Worm (Caenorhabditis elegans) whole organism, young adult: Measurements from ENCODE around the gene pdf-2.

Experiments
- B0336.3 ChIP-seq: fragments of 200-800 bp; sonication (Bioruptor generic); IDR thresholded peaks from 2 replicates; pipeline ENCODE4 v1.3.6; 2022; ENCODE audit warnings: missing genetic modification characterization, missing compliant biosample characterization
- D2030.7 ChIP-seq: fragments of 200-800 bp; sonication (Bioruptor generic); IDR thresholded peaks from 2 replicates; pipeline ENCODE4 v1.3.6; 2022; ENCODE audit warnings: missing genetic modification reagents, missing genetic modification characterization, missing compliant biosample characterization
- F10E7.11 ChIP-seq: sonication (generic microtip); optimal IDR thresholded peaks from 2 replicates; lab custom pipeline; 2017; ENCODE audit warnings: mild to moderate bottlenecking, missing genetic modification characterization, moderate library complexity, missing compliant biosample characterization
- F37B4.10 ChIP-seq: fragments of 200-800 bp; sonication (Bioruptor generic); IDR thresholded peaks from 2 replicates; pipeline ENCODE4 v1.3.6; 2022; ENCODE audit warnings: missing genetic modification characterization, missing compliant biosample characterization
- F49E8.2 ChIP-seq: sonication (generic microtip); optimal IDR thresholded peaks from 3 replicates; lab custom pipeline; 2017; ENCODE audit warnings: missing genetic modification characterization, mild to moderate bottlenecking, missing compliant biosample characterization, antibody characterized with exemption, moderate library complexity; ENCODE audit not compliant: insufficient read depth
- F57C9.4 ChIP-seq: sonication (generic microtip); optimal IDR thresholded peaks from 2 replicates; lab custom pipeline; 2017; ENCODE audit warnings: mild to moderate bottlenecking, missing genetic modification characterization, missing compliant biosample characterization
- K12H6.12 ChIP-seq: fragments of 200-800 bp; sonication (Bioruptor generic); optimal IDR thresholded peaks from 2 replicates; lab custom pipeline; 2018; ENCODE audit warnings: mild to moderate bottlenecking, missing genetic modification characterization, missing compliant biosample characterization
- T26A5.8 ChIP-seq: sonication (generic microtip); optimal IDR thresholded peaks from 2 replicates; lab custom pipeline; 2016; ENCODE audit warnings: missing genetic modification characterization, missing compliant biosample characterization
- Y67H2A.10 ChIP-seq: fragments of 200-800 bp; sonication (Bioruptor generic); conservative IDR thresholded peaks from 2 replicates; pipeline ENCODE4 v1.3.6; 2022; ENCODE audit warnings: missing genetic modification reagents, missing genetic modification characterization, missing compliant biosample characterization
- Y79H2A.3 ChIP-seq: fragments of 200-800 bp; sonication (Bioruptor generic); conservative IDR thresholded peaks from 2 replicates; pipeline ENCODE4 v1.3.6; 2022; ENCODE audit warnings: missing genetic modification reagents, missing genetic modification characterization, missing compliant biosample characterization
- athp-1 ChIP-seq: sonication (generic microtip); optimal IDR thresholded peaks from 2 replicates; lab custom pipeline; 2017; ENCODE audit warnings: mild to moderate bottlenecking, missing genetic modification characterization, missing compliant biosample characterization
- attf-5 ChIP-seq: fragments of 200-800 bp; sonication (Bioruptor generic); optimal IDR thresholded peaks from 2 replicates; lab custom pipeline; 2018; ENCODE audit warnings: mild to moderate bottlenecking, missing genetic modification characterization, missing compliant biosample characterization
- attf-6 ChIP-seq: fragments of 200-800 bp; sonication (Bioruptor generic); IDR thresholded peaks from 2 replicates; pipeline ENCODE4 v1.3.6; 2022; ENCODE audit warnings: missing genetic modification reagents, missing genetic modification characterization, missing compliant biosample characterization
- bed-1 ChIP-seq: fragments of 200-800 bp; sonication (Bioruptor generic); IDR thresholded peaks from 2 replicates; pipeline ENCODE4 v1.3.6; 2022; ENCODE audit warnings: missing genetic modification reagents, missing genetic modification characterization, missing compliant biosample characterization
- ceh-58 ChIP-seq: fragments of 200-800 bp; sonication (Bioruptor generic); IDR thresholded peaks from 2 replicates; pipeline ENCODE4 v1.3.6; 2022; ENCODE audit warnings: missing genetic modification characterization, missing compliant biosample characterization
- ceh-79 ChIP-seq: sonication (generic microtip); optimal IDR thresholded peaks from 2 replicates; lab custom pipeline; 2017; ENCODE audit warnings: mild to moderate bottlenecking, missing genetic modification characterization, missing compliant biosample characterization
- dpl-1 ChIP-seq: fragments of 150-350 bp; optimal IDR thresholded peaks from 2 replicates; lab custom pipeline; 2014; ENCODE audit warnings: missing biosample characterization, missing genetic modification reagents, missing genetic modification characterization
- efl-1 ChIP-seq: fragments of 150-350 bp; optimal IDR thresholded peaks from 2 replicates; lab custom pipeline; 2014; ENCODE audit warnings: missing biosample characterization, missing genetic modification reagents, missing genetic modification characterization
- egl-18 ChIP-seq: fragments of 200-800 bp; sonication (Bioruptor generic); IDR thresholded peaks from 2 replicates; pipeline ENCODE4 v1.3.6; 2022; ENCODE audit warnings: missing genetic modification reagents, missing genetic modification characterization, missing compliant biosample characterization
- ekl-4 ChIP-seq: fragments of 200-800 bp; sonication (Bioruptor generic); IDR thresholded peaks from 2 replicates; pipeline ENCODE4 v1.3.6; 2022; ENCODE audit warnings: missing genetic modification reagents, missing genetic modification characterization, missing compliant biosample characterization
- fkh-3 ChIP-seq: sonication (generic microtip); optimal IDR thresholded peaks from 2 replicates; lab custom pipeline; 2016; ENCODE audit warnings: mild to moderate bottlenecking, missing genetic modification characterization, missing compliant biosample characterization
- him-1 ChIP-seq: sonication (generic microtip); optimal IDR thresholded peaks from 2 replicates; lab custom pipeline; 2016; ENCODE audit warnings: missing genotype, missing genetic modification reagents, missing genetic modification characterization, missing compliant biosample characterization
- hmg-1.2 ChIP-seq: fragments of 200-800 bp; sonication (Bioruptor generic); IDR thresholded peaks from 2 replicates; pipeline ENCODE4 v1.3.6; 2022; ENCODE audit warnings: missing genetic modification reagents, missing genetic modification characterization, missing compliant biosample characterization
- hmg-20 ChIP-seq: fragments of 200-800 bp; sonication (Bioruptor generic); IDR thresholded peaks from 2 replicates; pipeline ENCODE4 v1.3.6; 2022; ENCODE audit warnings: missing genetic modification reagents, missing genetic modification characterization, missing compliant biosample characterization
- lin-26 ChIP-seq: fragments of 200-800 bp; sonication (Bioruptor generic); IDR thresholded peaks from 2 replicates; pipeline ENCODE4 v1.3.6; 2022; ENCODE audit warnings: missing genetic modification reagents, missing genetic modification characterization, missing compliant biosample characterization
- lin-35 ChIP-seq, 3 experiments: fragments of 150-350 bp in 2 of 3; sonication (generic microtip) in 1 of 3; optimal IDR thresholded peaks; 2 replicates each; lab custom pipeline; 2014 to 2018; ENCODE audit warnings: missing biosample characterization in 3 of 3, missing genetic modification characterization in 3 of 3, missing genetic modification reagents in 3 of 3
- lir-1 ChIP-seq: fragments of 200-800 bp; sonication (Bioruptor generic); conservative IDR thresholded peaks from 2 replicates; pipeline ENCODE4 v1.3.6; 2022; ENCODE audit warnings: missing genetic modification reagents, missing genetic modification characterization, missing compliant biosample characterization
- lsl-1 ChIP-seq: fragments of 200-800 bp; sonication (Bioruptor generic); optimal IDR thresholded peaks from 2 replicates; lab custom pipeline; 2018; ENCODE audit warnings: mild to moderate bottlenecking, missing genetic modification characterization, moderate library complexity, missing compliant biosample characterization
- mcd-1 ChIP-seq: fragments of 200-800 bp; sonication (Bioruptor generic); IDR thresholded peaks from 2 replicates; pipeline ENCODE4 v1.3.6; 2022; ENCODE audit warnings: missing genetic modification reagents, missing genetic modification characterization, missing compliant biosample characterization
- mel-28 ChIP-seq: sonication (generic microtip); optimal IDR thresholded peaks from 2 replicates; lab custom pipeline; 2016; ENCODE audit warnings: borderline replicate concordance, mild to moderate bottlenecking, missing genetic modification characterization, missing compliant biosample characterization
- mxl-1 ChIP-seq: sonication (generic microtip); optimal IDR thresholded peaks from 2 replicates; lab custom pipeline; 2016; ENCODE audit warnings: missing genetic modification characterization, missing compliant biosample characterization
- nfya-1 ChIP-seq: sonication (generic microtip); optimal IDR thresholded peaks from 2 replicates; lab custom pipeline; 2017; ENCODE audit warnings: antibody characterized with exemption, missing compliant biosample characterization, missing genetic modification characterization, borderline replicate concordance; ENCODE audit not compliant: insufficient read depth
- nfyb-1 ChIP-seq: fragments of 200-800 bp; sonication (Bioruptor generic); IDR thresholded peaks from 2 replicates; pipeline ENCODE4 v1.3.6; 2022; ENCODE audit warnings: missing genetic modification reagents, missing genetic modification characterization, missing compliant biosample characterization
- nhr-120 ChIP-seq: fragments of 200-800 bp; sonication (Bioruptor generic); IDR thresholded peaks from 2 replicates; pipeline ENCODE4 v1.3.6; 2022; ENCODE audit warnings: missing genetic modification characterization, missing compliant biosample characterization
- nhr-179 ChIP-seq: sonication (generic microtip); optimal IDR thresholded peaks from 2 replicates; lab custom pipeline; 2016; ENCODE audit warnings: mild to moderate bottlenecking, missing genetic modification characterization, missing compliant biosample characterization
- nhr-90 ChIP-seq: sonication (generic microtip); optimal IDR thresholded peaks from 2 replicates; lab custom pipeline; 2016; ENCODE audit warnings: missing genotype, mild to moderate bottlenecking, missing genetic modification characterization, missing compliant biosample characterization
- pbrm-1 ChIP-seq: fragments of 200-800 bp; sonication (Bioruptor generic); IDR thresholded peaks from 2 replicates; pipeline ENCODE4 v1.3.6; 2022; ENCODE audit warnings: missing genetic modification reagents, missing genetic modification characterization, missing compliant biosample characterization
- rpc-1 ChIP-seq, 2 experiments: fragments of 150-350 bp in 1 of 2; sonication (generic microtip) in 1 of 2; optimal IDR thresholded peaks; 2 replicates each; lab custom pipeline; 2014 to 2018; ENCODE audit warnings: missing biosample characterization in 1 of 2, missing genetic modification characterization in 1 of 2, missing genetic modification reagents in 1 of 2, missing genotype in 1 of 2
- tbx-9 ChIP-seq: sonication (generic microtip); optimal IDR thresholded peaks from 2 replicates; lab custom pipeline; 2016; ENCODE audit warnings: borderline replicate concordance, missing genetic modification characterization, inconsistent platforms, missing compliant biosample characterization
- unc-130 ChIP-seq: sonication (generic microtip); optimal IDR thresholded peaks from 2 replicates; lab custom pipeline; 2016; ENCODE audit warnings: missing genetic modification reagents, missing genetic modification characterization, missing compliant biosample characterization
- zfh-2 ChIP-seq: fragments of 200-800 bp; sonication (Bioruptor generic); conservative IDR thresholded peaks from 2 replicates; pipeline ENCODE4 v1.3.6; 2022; ENCODE audit warnings: missing genetic modification reagents, missing genetic modification characterization, missing compliant biosample characterization
- ztf-22 ChIP-seq: fragments of 200-800 bp; sonication (Bioruptor generic); optimal IDR thresholded peaks from 2 replicates; lab custom pipeline; 2018; ENCODE audit warnings: mild to moderate bottlenecking, missing genetic modification characterization, moderate library complexity, missing compliant biosample characterization

Gene pdf-2

DNA sequence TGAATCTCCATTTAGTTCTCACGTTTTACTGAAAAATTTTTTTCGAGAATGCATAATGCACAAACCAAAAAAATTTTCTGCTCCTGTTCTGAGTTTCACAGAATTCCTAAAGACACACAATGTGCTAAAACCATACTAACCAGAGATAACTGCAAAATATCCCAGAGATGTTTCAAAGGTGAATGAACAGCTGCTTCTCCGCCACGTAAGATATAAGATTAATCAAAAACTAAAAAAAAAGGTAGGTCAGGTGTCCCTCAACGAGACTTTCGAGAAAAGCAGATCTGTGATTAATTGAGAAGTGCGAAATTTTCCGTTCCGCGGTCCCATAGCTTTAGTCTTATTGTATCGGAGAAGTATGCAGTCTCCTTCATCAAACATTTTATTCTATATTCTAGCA lies 1.6 kb downstream of the pdf-2 start, which contains the start of gene F48B9.3:
Gene F48B9.3, plus strand, starts transcription at position 301 of the 400 bp plus-strand sequence.
- TF ChIP-seq athp-1 (no peak), mel-28 (no peak), ceh-58 (no peak), attf-5 (GFP tag; lab: Kevin White, UChicago) (no peak), nfyb-1 (GFP tag; lab: Robert Waterston, UW) (no peak), egl-18 (GFP tag; lab: Robert Waterston, UW) (no peak), tbx-9 (tag; lab: Kevin White, UChicago) (no peak), hmg-20 (no peak), ztf-22 (GFP tag; lab: Kevin White, UChicago) (no peak), F37B4.10 (no peak), nhr-179 (tag; lab: Kevin White, UChicago) (no peak), K12H6.12 (no peak), efl-1 (GFP tag; lab: Kevin White, UChicago) (no peak), nhr-90 (tag; lab: Kevin White, UChicago) (no peak), nhr-120 (GFP tag; lab: Robert Waterston, UW) (no peak), lsl-1 (GFP tag; lab: Kevin White, UChicago) (no peak), B0336.3 (GFP tag; lab: Robert Waterston, UW) (no peak), ekl-4 (no peak), pbrm-1 (GFP tag; lab: Robert Waterston, UW) (no peak)

DNA sequence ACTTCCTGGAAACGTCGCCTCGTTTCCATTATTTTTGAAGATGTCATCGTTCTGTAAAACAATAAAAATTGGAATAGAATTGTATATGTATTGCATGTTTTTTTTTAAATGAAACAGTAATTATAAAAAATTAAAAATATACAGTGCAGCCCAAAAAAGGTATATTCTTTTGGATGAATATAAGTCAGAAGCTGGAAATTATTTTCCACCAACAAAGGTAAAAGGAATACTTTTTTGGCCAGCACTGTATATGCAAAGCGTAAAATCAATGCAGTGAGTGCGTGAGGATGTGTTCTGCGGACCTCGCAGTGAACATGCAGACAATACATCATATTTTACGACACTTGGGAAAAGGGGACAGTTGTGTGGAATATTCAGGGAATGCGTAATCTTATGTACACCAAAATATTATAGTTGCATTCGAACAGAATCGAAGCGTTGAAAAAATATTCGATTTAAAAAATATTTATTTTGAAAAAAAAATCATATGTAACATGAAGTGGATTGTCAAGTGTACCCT lies 13.2 kb downstream of the pdf-2 start, which contains the start of gene F48B9.8:
Gene F48B9.8, minus strand, starts transcription at position 51 of the 520 bp plus-strand sequence.
- no peak for TF ChIP-seq F57C9.4 (tag; lab: Kevin White, UChicago)
- TF ChIP-seq lin-26 (GFP tag; lab: Robert Waterston, UW): no peak
- no peak for TF ChIP-seq Y79H2A.3
- TF ChIP-seq Y67H2A.10 (GFP tag; lab: Robert Waterston, UW): no peak
- TF ChIP-seq lin-35 (GFP tag; optimal IDR thresholded peaks at IDR 0.05; lab: Kevin White, UChicago): no peak
- no peak for TF ChIP-seq mxl-1 (tag; lab: Kevin White, UChicago)
- no peak for TF ChIP-seq bed-1 (GFP tag; lab: Robert Waterston, UW)
- TF ChIP-seq zfh-2 (GFP tag; lab: Robert Waterston, UW): no peak
- no peak for TF ChIP-seq F49E8.2
- TF ChIP-seq, all 124 proteins: peak for 0

DNA sequence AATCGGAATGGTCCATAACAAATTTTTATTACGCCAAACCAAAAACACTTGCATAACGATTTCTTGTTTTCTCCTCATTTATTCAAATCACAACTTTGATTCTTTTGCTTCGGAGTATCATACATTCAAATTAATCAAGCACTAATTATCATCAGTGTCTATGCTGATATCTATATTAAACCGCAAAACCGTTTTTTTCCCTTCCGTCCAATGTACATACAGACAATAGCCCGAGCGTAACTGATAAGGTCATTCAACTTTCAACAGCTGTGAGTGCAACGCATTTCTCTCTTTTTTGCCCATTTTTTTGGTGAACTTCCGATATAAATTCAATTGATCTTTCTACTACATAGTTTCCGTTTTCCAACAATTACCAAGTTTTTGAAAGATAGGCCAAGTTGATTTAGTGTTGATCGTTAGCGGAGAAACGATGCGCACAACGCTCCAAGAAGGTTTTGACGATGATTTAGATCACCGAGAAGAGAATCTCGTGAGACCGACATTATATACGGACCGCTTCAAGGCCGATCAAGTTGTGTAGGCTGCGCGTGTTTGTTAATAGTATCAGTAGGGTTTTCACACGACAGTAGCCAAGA lies 14.6 kb downstream of the pdf-2 start:
- TF ChIP-seq nhr-90 (tag; lab: Kevin White, UChicago) (no peak), him-1 (tag; lab: Kevin White, UChicago) (no peak), ekl-4 (no peak), hmg-1.2 (GFP tag; lab: Robert Waterston, UW) (no peak), lin-26 (GFP tag; lab: Robert Waterston, UW) (no peak), fkh-3 (tag; lab: Kevin White, UChicago) (no peak), rpc-1 (optimal IDR thresholded peaks at IDR 0.05; lab: Kevin White, UChicago) (no peak), rpc-1 (tag; optimal IDR thresholded peaks at IDR 0.05; lab: Kevin White, UChicago) (no peak), D2030.7 (GFP tag; lab: Robert Waterston, UW) (no peak), unc-130 (GFP tag; lab: Kevin White, UChicago) (no peak), attf-6 (GFP tag; lab: Robert Waterston, UW) (no peak), mcd-1 (GFP tag; lab: Robert Waterston, UW) (no peak), lir-1 (GFP tag; lab: Robert Waterston, UW) (no peak), dpl-1 (no peak), T26A5.8 (tag; lab: Kevin White, UChicago) (no peak), nfya-1 (tag; lab: Kevin White, UChicago) (no peak), ceh-79 (tag; lab: Kevin White, UChicago) (no peak), F10E7.11 (no peak)
